ENCODE assay signal across 7 worm cellular contexts in the genomic region with DNA sequence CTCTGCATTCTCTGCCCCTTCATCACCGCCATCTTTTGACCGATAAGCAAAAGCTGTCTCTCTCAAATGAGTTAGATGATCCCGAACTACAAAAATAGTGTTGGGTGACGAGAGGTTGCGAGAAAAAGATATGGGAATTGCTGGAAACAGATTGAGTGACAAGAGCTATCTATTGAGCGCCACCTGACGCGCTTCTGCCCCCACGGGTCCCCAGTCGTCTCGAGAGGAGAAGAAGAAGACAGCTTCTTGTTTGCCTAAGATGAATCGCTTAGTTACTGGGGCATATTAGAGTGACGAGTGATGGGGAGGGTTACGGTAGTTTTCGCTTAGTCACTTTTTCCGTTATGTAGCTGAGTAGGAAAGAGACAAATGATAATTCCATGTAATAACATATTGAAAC.
A peak's percentile ranks its signal among the peaks of the same experiment; 100 is the strongest.
TF ChIP-seq lines count a peak whose summit lies in the region.

No protein-coding gene starts in this region.

TF ChIP-seq in whole organism, L1 larva, 84 proteins besides CTCF, POLR2A, EP300 and RAD21 (continues in another document):
- TF ChIP-seq efl-1 (optimal IDR thresholded peaks at IDR 0.05; lab: Kevin White, UChicago): peak in 1 of 2 experiments; percentile 7
- no peak for TF ChIP-seq efl-1 (GFP tag; optimal IDR thresholded peaks at IDR 0.05 in 1 of 2; lab: Kevin White, UChicago)
- TF ChIP-seq ets-5 (GFP tag; IDR thresholded peaks at IDR 0.05; lab: Robert Waterston, UW): no peak
- TF ChIP-seq lin-39 (tag; optimal IDR thresholded peaks at IDR 0.05; lab: Kevin White, UChicago): peak; percentile 28
- TF ChIP-seq xbp-1 (tag; optimal IDR thresholded peaks at IDR 0.05; lab: Kevin White, UChicago): peak; percentile 2
- no peak for TF ChIP-seq egl-13 (tag; optimal IDR thresholded peaks at IDR 0.05; lab: Kevin White, UChicago)
- peak; percentile 51 for TF ChIP-seq snu-23 (GFP tag; optimal IDR thresholded peaks at IDR 0.05; lab: Kevin White, UChicago)
- TF ChIP-seq ceh-82 (tag; optimal IDR thresholded peaks at IDR 0.05; lab: Kevin White, UChicago): no peak
- no peak for TF ChIP-seq ztf-11 (tag; optimal IDR thresholded peaks at IDR 0.05; lab: Kevin White, UChicago)
- TF ChIP-seq unc-130 (tag; optimal IDR thresholded peaks at IDR 0.05; lab: Kevin White, UChicago): peak; percentile 25
- no peak for TF ChIP-seq lin-35 (GFP tag; optimal IDR thresholded peaks at IDR 0.05; lab: Kevin White, UChicago)
- TF ChIP-seq swsn-7 (tag; optimal IDR thresholded peaks at IDR 0.05; lab: Kevin White, UChicago): peak; percentile 3

TF ChIP-seq in whole organism, L2 larva, 48 proteins besides CTCF, POLR2A, EP300 and RAD21:
- TF ChIP-seq C34F6.9 (tag; optimal IDR thresholded peaks at IDR 0.05; lab: Kevin White, UChicago): peak; percentile 45
- TF ChIP-seq unc-55 (GFP tag; optimal IDR thresholded peaks at IDR 0.05; lab: Kevin White, UChicago): no peak
- TF ChIP-seq nhr-129 (tag; optimal IDR thresholded peaks at IDR 0.05; lab: Kevin White, UChicago): peak; percentile 38
- no peak for TF ChIP-seq ceh-16 (tag; optimal IDR thresholded peaks at IDR 0.05; lab: Kevin White, UChicago)
- peak in 1 of 2 experiments; percentile 54 for TF ChIP-seq lsy-2 (tag; optimal IDR thresholded peaks at IDR 0.05; lab: Kevin White, UChicago)
- TF ChIP-seq F13H6.1 (tag; optimal IDR thresholded peaks at IDR 0.05; lab: Kevin White, UChicago): peak; percentile 82
- peak; percentile 26 for TF ChIP-seq sma-9 (GFP tag; optimal IDR thresholded peaks at IDR 0.05; lab: Kevin White, UChicago)
- TF ChIP-seq sma-9 (tag; optimal IDR thresholded peaks at IDR 0.05; lab: Kevin White, UChicago): no peak
- TF ChIP-seq peb-1 (tag; optimal IDR thresholded peaks at IDR 0.05; lab: Kevin White, UChicago): no peak

TF ChIP-seq in whole organism, L3 larva, 47 proteins besides CTCF, POLR2A, EP300 and RAD21:
- TF ChIP-seq lin-39 (tag; optimal IDR thresholded peaks at IDR 0.05; lab: Kevin White, UChicago) (peak; percentile 46), unc-62 (GFP tag; optimal IDR thresholded peaks at IDR 0.05; lab: Kevin White, UChicago) (peak; percentile 51), egl-5 (tag; optimal IDR thresholded peaks at IDR 0.05; lab: Kevin White, UChicago) (peak; percentile 61), ceh-9 (tag; optimal IDR thresholded peaks at IDR 0.05; lab: Kevin White, UChicago) (no peak), nfya-1 (tag; optimal IDR thresholded peaks at IDR 0.05; lab: Kevin White, UChicago; ENCODE audit: insufficient read depth) (peak; percentile 36)
TF ChIP-seq in whole organism, L3 larva: peak in this region for 4.

TF ChIP-seq in whole organism, L4 larva, 104 proteins besides CTCF, POLR2A, EP300 and RAD21:
- TF ChIP-seq nhr-11 (tag; optimal IDR thresholded peaks at IDR 0.05; lab: Kevin White, UChicago) (peak; percentile 51), Y5F2A.4 (GFP tag; optimal IDR thresholded peaks at IDR 0.05; lab: Kevin White, UChicago) (no peak), F26F4.8 (GFP tag; conservative IDR thresholded peaks at IDR 0.05; lab: Robert Waterston, UW) (no peak), nhr-10 (tag; optimal IDR thresholded peaks at IDR 0.05; lab: Kevin White, UChicago) (no peak), hlh-30 (tag; optimal IDR thresholded peaks at IDR 0.05; lab: Kevin White, UChicago; ENCODE audit: insufficient read depth) (peak; percentile 8), nhr-102 (tag; optimal IDR thresholded peaks at IDR 0.05; lab: Kevin White, UChicago) (no peak), daf-16 (GFP tag; optimal IDR thresholded peaks at IDR 0.05; lab: Kevin White, UChicago) (peak in 1 of 2 experiments; percentile 44), daf-16 (tag; optimal IDR thresholded peaks at IDR 0.05; lab: Kevin White, UChicago) (no peak), ceh-20 (GFP tag; IDR thresholded peaks at IDR 0.05; lab: Robert Waterston, UW) (peak; percentile 7; the same call in 1 of the 2 replicates), ZK546.5 (tag; optimal IDR thresholded peaks at IDR 0.05; lab: Kevin White, UChicago) (no peak), egl-27 (tag; optimal IDR thresholded peaks at IDR 0.05; lab: Kevin White, UChicago) (no peak), D1046.2 (GFP tag; IDR thresholded peaks at IDR 0.05; lab: Robert Waterston, UW) (no peak)

TF ChIP-seq in whole organism, late embryonic, 69 proteins besides CTCF, POLR2A, EP300 and RAD21:
- TF ChIP-seq ceh-18 (tag; optimal IDR thresholded peaks at IDR 0.05; lab: Kevin White, UChicago) (peak; percentile 74), rnt-1 (tag; optimal IDR thresholded peaks at IDR 0.05; lab: Kevin White, UChicago) (peak; percentile 85), sdc-2 (tag; optimal IDR thresholded peaks at IDR 0.05; lab: Kevin White, UChicago) (no peak), unc-55 (GFP tag; optimal IDR thresholded peaks at IDR 0.05; lab: Kevin White, UChicago) (peak; percentile 99), sox-2 (GFP tag; IDR thresholded peaks at IDR 0.05; lab: Robert Waterston, UW) (no peak), tbx-7 (tag; optimal IDR thresholded peaks at IDR 0.05; lab: Kevin White, UChicago) (no peak), ceh-2 (tag; optimal IDR thresholded peaks at IDR 0.05; lab: Kevin White, UChicago) (no peak), eyg-1 (tag; optimal IDR thresholded peaks at IDR 0.05; lab: Kevin White, UChicago) (no peak), Y22D7AL.16 (tag; optimal IDR thresholded peaks at IDR 0.05; lab: Kevin White, UChicago) (no peak), nhr-11 (tag; optimal IDR thresholded peaks at IDR 0.05; lab: Kevin White, UChicago) (no peak), K09A11.1 (tag; optimal IDR thresholded peaks at IDR 0.05; lab: Kevin White, UChicago; ENCODE audit: insufficient read depth) (no peak), lin-11 (tag; optimal IDR thresholded peaks at IDR 0.05; lab: Kevin White, UChicago) (no peak), ceh-30 (tag; optimal IDR thresholded peaks at IDR 0.05; lab: Kevin White, UChicago) (no peak), fax-1 (tag; optimal IDR thresholded peaks at IDR 0.05; lab: Kevin White, UChicago) (no peak), ceh-34 (tag; optimal IDR thresholded peaks at IDR 0.05; lab: Kevin White, UChicago) (peak; percentile 3), ceh-22 (tag; optimal IDR thresholded peaks at IDR 0.05; lab: Kevin White, UChicago) (no peak), ceh-6 (GFP tag; optimal IDR thresholded peaks at IDR 0.05; lab: Kevin White, UChicago) (no peak), nfya-1 (tag; optimal IDR thresholded peaks at IDR 0.05; lab: Kevin White, UChicago) (peak; percentile 17)
TF ChIP-seq in whole organism, late embryonic: peak in this region for 5.

TF ChIP-seq in whole organism, midembryonic, 9 proteins besides CTCF, POLR2A, EP300 and RAD21:
- 0 out of 2 replicates have a peak, but pooled peaks have one; percentile 10 for TF ChIP-seq flt-1 (GFP tag; IDR thresholded peaks at IDR 0.05; lab: Robert Waterston, UW)
- no peak for TF ChIP-seq med-1 (GFP tag; optimal IDR thresholded peaks at IDR 0.05; lab: Kevin White, UChicago; ENCODE audit: insufficient read depth)
TF ChIP-seq in whole organism, midembryonic: peak in this region for 1.

TF ChIP-seq in whole organism, mixed stage, embryonic, 35 proteins besides CTCF, POLR2A, EP300 and RAD21:
- TF ChIP-seq unc-120 (tag; optimal IDR thresholded peaks at IDR 0.05; lab: Kevin White, UChicago; ENCODE audit: poor library complexity, severe bottlenecking) (peak; percentile 96), cnd-1 (tag; optimal IDR thresholded peaks at IDR 0.05; lab: Kevin White, UChicago) (no peak), unc-62 (GFP tag; optimal IDR thresholded peaks at IDR 0.05; lab: Kevin White, UChicago) (peak; percentile 99), nhr-237 (tag; optimal IDR thresholded peaks at IDR 0.05; lab: Kevin White, UChicago) (no peak), elt-1 (tag; optimal IDR thresholded peaks at IDR 0.05; lab: Kevin White, UChicago; ENCODE audit: borderline replicate concordance, insufficient read depth) (no peak), lsy-2 (tag; optimal IDR thresholded peaks at IDR 0.05; lab: Kevin White, UChicago) (peak; percentile 23), hlh-1 (tag; optimal IDR thresholded peaks at IDR 0.05; lab: Kevin White, UChicago) (peak; percentile 99), ceh-39 (tag; optimal IDR thresholded peaks at IDR 0.05; lab: Kevin White, UChicago) (no peak), bed-3 (GFP tag; optimal IDR thresholded peaks at IDR 0.05; lab: Kevin White, UChicago) (no peak)
